Fruit fly (Drosophila melanogaster) whole organism, embryonic: ENCODE data around the gene CG17230.

Source experiments
- Bteb2 ChIP-seq: fragments of 200-800 bp; sonication (Bioruptor generic); optimal IDR thresholded peaks from 2 replicates; lab custom pipeline; 2016; ENCODE audit warnings: missing biosample characterization, missing genetic modification characterization
- CG10321 ChIP-seq: fragments of 200-800 bp; sonication (Bioruptor generic); IDR thresholded peaks from 2 replicates; pipeline ENCODE4 v1.3.6; 2022; ENCODE audit warnings: missing biosample characterization, missing genetic modification characterization
- CG10654 ChIP-seq: fragments of 200-800 bp; sonication (Bioruptor generic); optimal IDR thresholded peaks from 2 replicates; lab custom pipeline; 2016; ENCODE audit warnings: missing biosample characterization, missing genetic modification characterization
- CG11560 ChIP-seq: fragments of 200-800 bp; sonication (Bioruptor generic); IDR thresholded peaks from 3 replicates; pipeline ENCODE4 v1.3.6; 2022; ENCODE audit warnings: missing biosample characterization, missing genetic modification characterization
- CG15269 ChIP-seq: fragments of 200-800 bp; sonication (Bioruptor generic); optimal IDR thresholded peaks from 2 replicates; lab custom pipeline; 2018; ENCODE audit warnings: missing biosample characterization, mild to moderate bottlenecking, missing genetic modification characterization, moderate library complexity
- CG1603 ChIP-seq: fragments of 200-800 bp; sonication (Bioruptor generic); optimal IDR thresholded peaks from 2 replicates; lab custom pipeline; 2019; ENCODE audit warnings: missing biosample characterization, mild to moderate bottlenecking, missing genetic modification characterization, moderate library complexity
- CG1647 ChIP-seq: fragments of 200-800 bp; sonication (Bioruptor generic); optimal IDR thresholded peaks from 3 replicates; lab custom pipeline; 2016; ENCODE audit warnings: missing biosample characterization, missing genetic modification characterization
- CG16815 ChIP-seq: fragments of 200-800 bp; sonication (Bioruptor generic); optimal IDR thresholded peaks from 3 replicates; lab custom pipeline; 2017; ENCODE audit warnings: missing biosample characterization, mild to moderate bottlenecking, missing genetic modification characterization
- CG16863 ChIP-seq: fragments of 200-800 bp; sonication (Bioruptor generic); optimal IDR thresholded peaks from 3 replicates; lab custom pipeline; 2016; ENCODE audit warnings: missing biosample characterization, missing genetic modification characterization
- CG17186 ChIP-seq: fragments of 200-800 bp; sonication (Bioruptor generic); optimal IDR thresholded peaks from 3 replicates; lab custom pipeline; 2017; ENCODE audit warnings: missing biosample characterization, missing genetic modification reagents, missing genetic modification characterization
- CG4328 ChIP-seq: fragments of 200-800 bp; sonication (Bioruptor generic); optimal IDR thresholded peaks from 3 replicates; lab custom pipeline; 2017; ENCODE audit warnings: missing biosample characterization, missing genetic modification reagents, missing genetic modification characterization
- CG6854 ChIP-seq: fragments of 200-800 bp; sonication (Bioruptor generic); optimal IDR thresholded peaks from 3 replicates; lab custom pipeline; 2017; ENCODE audit warnings: missing biosample characterization, mild to moderate bottlenecking, missing genetic modification characterization
- CG7556 ChIP-seq: fragments of 200-800 bp; sonication (Bioruptor generic); optimal IDR thresholded peaks from 2 replicates; lab custom pipeline; 2017; ENCODE audit warnings: missing biosample characterization, mild to moderate bottlenecking, missing genetic modification characterization
- CG7745 ChIP-seq: fragments of 200-800 bp; sonication (Bioruptor generic); optimal IDR thresholded peaks from 2 replicates; lab custom pipeline; 2018; ENCODE audit warnings: missing biosample characterization, mild to moderate bottlenecking, missing genetic modification characterization, moderate library complexity
- CG7786 ChIP-seq: fragments of 200-800 bp; sonication (Bioruptor generic); optimal IDR thresholded peaks from 2 replicates; lab custom pipeline; 2016; ENCODE audit warnings: missing biosample characterization, missing genetic modification characterization
- CG8089 ChIP-seq: fragments of 200-800 bp; sonication (Bioruptor generic); optimal IDR thresholded peaks from 3 replicates; lab custom pipeline; 2016; ENCODE audit warnings: missing biosample characterization, missing genetic modification characterization
- CG8281 ChIP-seq: fragments of 200-800 bp; sonication (Bioruptor generic); optimal IDR thresholded peaks from 2 replicates; lab custom pipeline; 2018; ENCODE audit warnings: missing biosample characterization, mild to moderate bottlenecking, missing genetic modification characterization, moderate library complexity
- CG8924 ChIP-seq: fragments of 200-800 bp; optimal IDR thresholded peaks from 3 replicates; lab custom pipeline; 2019; ENCODE audit warnings: missing biosample characterization, mild to moderate bottlenecking, missing genetic modification characterization, moderate library complexity
- Dip3 ChIP-seq: fragments of 200-800 bp; sonication (Bioruptor generic); optimal IDR thresholded peaks from 3 replicates; lab custom pipeline; 2016; ENCODE audit warnings: missing biosample characterization, missing genetic modification characterization
- HLH54F ChIP-seq: fragments of 200-800 bp; sonication (Bioruptor generic); optimal IDR thresholded peaks from 3 replicates; lab custom pipeline; 2016; ENCODE audit warnings: missing biosample characterization, missing genetic modification characterization
- HLHmδ ChIP-seq: fragments of 200-800 bp; sonication (Bioruptor generic); optimal IDR thresholded peaks from 2 replicates; lab custom pipeline; 2018; ENCODE audit warnings: missing biosample characterization, mild to moderate bottlenecking, missing genetic modification characterization, moderate library complexity
- HmgD ChIP-seq: fragments of 200-800 bp; sonication (Bioruptor generic); optimal IDR thresholded peaks from 3 replicates; lab custom pipeline; 2016; ENCODE audit warnings: missing biosample characterization, missing genetic modification characterization
- Hmx ChIP-seq: fragments of 200-800 bp; sonication (Bioruptor generic); optimal IDR thresholded peaks from 2 replicates; lab custom pipeline; 2016; ENCODE audit warnings: missing biosample characterization, missing genetic modification characterization
- Mrtf ChIP-seq: fragments of 200-800 bp; sonication (Bioruptor generic); IDR thresholded peaks from 3 replicates; pipeline ENCODE4 v1.3.6; 2022; ENCODE audit warnings: missing biosample characterization, missing genetic modification characterization
- NC2α ChIP-seq: fragments of 200-800 bp; sonication (Bioruptor generic); optimal IDR thresholded peaks from 2 replicates; lab custom pipeline; 2016; ENCODE audit warnings: missing biosample characterization, missing genetic modification characterization
- Sry-β ChIP-seq: fragments of 200-800 bp; sonication (Bioruptor generic); optimal IDR thresholded peaks from 2 replicates; lab custom pipeline; 2018; ENCODE audit warnings: missing biosample characterization, mild to moderate bottlenecking, missing genetic modification characterization, moderate library complexity
- Vsx1 ChIP-seq: fragments of 200-800 bp; sonication (Bioruptor generic); optimal IDR thresholded peaks from 2 replicates; lab custom pipeline; 2017; ENCODE audit warnings: missing biosample characterization, mild to moderate bottlenecking, missing genetic modification characterization, missing genetic modification reagents
- YL-1 ChIP-seq: fragments of 200-800 bp; sonication (Bioruptor generic); optimal IDR thresholded peaks from 3 replicates; lab custom pipeline; 2017; ENCODE audit warnings: missing biosample characterization, mild to moderate bottlenecking, missing genetic modification characterization
- abd-A ChIP-seq: fragments of 200-800 bp; sonication (Bioruptor generic); optimal IDR thresholded peaks from 3 replicates; lab custom pipeline; 2019; ENCODE audit warnings: missing biosample characterization, mild to moderate bottlenecking, missing genetic modification characterization, moderate library complexity
- ap ChIP-seq: fragments of 200-800 bp; sonication (Bioruptor generic); IDR thresholded peaks from 2 replicates; pipeline ENCODE4 v1.3.6; 2022; ENCODE audit warnings: missing biosample characterization, missing genetic modification characterization
- bcd ChIP-seq: fragments of 200-800 bp; sonication (Bioruptor generic); optimal IDR thresholded peaks from 2 replicates; lab custom pipeline; 2017; ENCODE audit warnings: missing biosample characterization, mild to moderate bottlenecking, missing genetic modification characterization
- chinmo ChIP-seq: fragments of 200-800 bp; sonication (Bioruptor generic); IDR thresholded peaks from 4 replicates; pipeline ENCODE4 v1.3.6; 2022; ENCODE audit warnings: missing biosample characterization, missing genetic modification characterization; ENCODE audit not compliant: partially characterized antibody
- chm ChIP-seq: fragments of 200-800 bp; sonication (Bioruptor generic); IDR thresholded peaks from 2 replicates; pipeline ENCODE4 v1.3.6; 2022; ENCODE audit warnings: missing biosample characterization, missing genetic modification characterization
- corto ChIP-seq: fragments of 200-800 bp; sonication (Bioruptor generic); optimal IDR thresholded peaks from 2 replicates; lab custom pipeline; 2016; ENCODE audit warnings: missing biosample characterization, mild to moderate bottlenecking, missing genetic modification characterization, moderate library complexity
- da ChIP-seq: fragments of 200-800 bp; sonication (Bioruptor generic); optimal IDR thresholded peaks from 2 replicates; lab custom pipeline; 2016; ENCODE audit warnings: missing biosample characterization, missing genetic modification characterization
- eyg ChIP-seq: fragments of 200-800 bp; sonication (Bioruptor generic); optimal IDR thresholded peaks from 3 replicates; lab custom pipeline; 2016; ENCODE audit warnings: missing biosample characterization, missing genetic modification characterization
- kah ChIP-seq: fragments of 200-800 bp; sonication (Bioruptor generic); optimal IDR thresholded peaks from 2 replicates; lab custom pipeline; 2018; ENCODE audit warnings: missing biosample characterization, mild to moderate bottlenecking, missing genetic modification characterization
- kay ChIP-seq: fragments of 200-800 bp; sonication (Bioruptor generic); optimal IDR thresholded peaks from 2 replicates; lab custom pipeline; 2016; ENCODE audit warnings: missing biosample characterization, missing genetic modification characterization
- lov ChIP-seq, 2 experiments: fragments of 200-800 bp in 1 of 2; fragments of >200 bp in 1 of 2; sonication (Bioruptor generic) in 1 of 2; IDR thresholded peaks in 1 of 2; optimal IDR thresholded peaks in 1 of 2; 2 replicates in 1 of 2; 3 replicates in 1 of 2; pipeline versions ENCODE4 v1.3.6 to Lab custom; 2017 to 2022; ENCODE audit warnings: missing biosample characterization in 1 of 2, missing genetic modification characterization in 1 of 2
- onecut ChIP-seq: fragments of 200-800 bp; sonication (Bioruptor generic); IDR thresholded peaks from 2 replicates; pipeline ENCODE4 v1.3.6; 2022; ENCODE audit warnings: missing biosample characterization, missing genetic modification characterization
- pho ChIP-seq: fragments of 200-800 bp; sonication (Bioruptor generic); optimal IDR thresholded peaks from 2 replicates; lab custom pipeline; 2016; ENCODE audit warnings: missing biosample characterization, missing genetic modification characterization
- psq ChIP-seq: fragments of 200-800 bp; sonication (Bioruptor generic); optimal IDR thresholded peaks from 2 replicates; lab custom pipeline; 2017; ENCODE audit warnings: missing biosample characterization, missing genetic modification characterization
- row ChIP-seq: fragments of 200-800 bp; sonication (Bioruptor generic); IDR thresholded peaks from 3 replicates; pipeline ENCODE4 v1.3.6; 2022; ENCODE audit warnings: missing biosample characterization, missing genetic modification characterization
- sim ChIP-seq: fragments of 200-800 bp; sonication (Bioruptor generic); IDR thresholded peaks from 2 replicates; pipeline ENCODE4 v1.3.6; 2022; ENCODE audit warnings: missing biosample characterization, missing genetic modification characterization
- tin ChIP-seq: fragments of 200-800 bp; sonication (Bioruptor generic); optimal IDR thresholded peaks from 3 replicates; lab custom pipeline; 2016; ENCODE audit warnings: missing biosample characterization, missing genetic modification characterization
- usp ChIP-seq: fragments of >200 bp; optimal IDR thresholded peaks from 2 replicates; lab custom pipeline; 2017; ENCODE audit warnings: missing biosample characterization, missing genetic modification characterization
- vnd ChIP-seq: fragments of 200-800 bp; sonication (Bioruptor generic); IDR thresholded peaks from 3 replicates; pipeline ENCODE4 v1.3.6; 2022; ENCODE audit warnings: missing biosample characterization, missing genetic modification characterization; ENCODE audit not compliant: partially characterized antibody
- vvl ChIP-seq: fragments of 200-800 bp; sonication (Bioruptor generic); IDR thresholded peaks from 2 replicates; pipeline ENCODE4 v1.3.6; 2022; ENCODE audit warnings: missing biosample characterization, missing genetic modification characterization
- z ChIP-seq: fragments of 200-800 bp; sonication (Bioruptor generic); IDR thresholded peaks from 3 replicates; pipeline ENCODE4 v1.3.6; 2022; ENCODE audit warnings: missing biosample characterization, missing genetic modification characterization
- zf30C ChIP-seq: fragments of 200-800 bp; sonication (Bioruptor generic); optimal IDR thresholded peaks from 3 replicates; lab custom pipeline; 2018; ENCODE audit warnings: missing biosample characterization, mild to moderate bottlenecking, missing genetic modification characterization

Gene CG17230

DNA sequence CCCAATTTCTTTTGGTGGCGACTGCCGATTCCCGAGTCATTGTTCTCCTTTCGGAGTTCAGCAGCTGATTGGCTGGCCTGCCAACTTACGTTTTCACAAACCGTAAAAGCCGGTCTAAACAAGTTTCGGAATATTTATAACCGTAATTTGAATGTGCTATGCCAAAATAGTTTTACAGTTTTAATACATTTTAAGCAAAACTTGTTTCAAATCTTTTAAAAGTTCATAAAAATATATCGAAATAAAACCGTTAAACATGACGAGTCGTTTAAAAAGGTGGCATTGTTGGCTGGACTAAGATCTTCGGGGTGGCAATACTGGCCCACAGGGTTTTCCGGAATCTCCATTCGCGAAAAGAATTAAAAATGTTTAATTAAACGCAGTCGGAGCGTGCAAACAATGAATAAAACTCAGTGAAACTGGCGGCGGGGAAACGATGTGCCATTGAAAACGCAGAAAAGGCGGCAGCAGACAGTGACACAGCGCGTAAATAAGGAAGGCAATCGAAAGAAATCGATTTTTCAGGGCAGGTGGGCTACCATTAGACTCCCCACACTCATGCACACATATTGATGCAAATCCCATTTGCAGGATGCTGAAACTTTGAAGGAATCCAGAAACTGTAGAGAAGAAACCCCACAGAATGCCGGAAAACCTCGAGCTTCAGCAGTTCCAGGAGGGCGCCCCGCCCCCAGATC lies 1.9 kb upstream of the CG17230 start, which contains the start of the genes Exd2 and CG5281 (continued):
- TF ChIP-seq abd-A (tag; lab: Kevin White, UChicago) (no peak), CG11560 (tag; lab: Robert Waterston, UW) (no peak), chm (GFP tag; lab: Robert Waterston, UW) (no peak), HLHmδ (GFP tag; lab: Kevin White, UChicago) (no peak), corto (GFP tag; lab: Kevin White, UChicago) (no peak), da (peak; percentile 29), CG16863 (peak; percentile 53), HmgD (GFP tag; lab: Kevin White, UChicago) (no peak), Hmx (GFP tag; lab: Kevin White, UChicago) (no peak), HLH54F (peak; percentile 55), bcd (GFP tag; lab: Kevin White, UChicago) (peak; percentile 39), CG15269 (tag; lab: Kevin White, UChicago) (peak; percentile 67), CG1647 (peak; percentile 46), CG10654 (peak; percentile 50), psq (GFP tag; lab: Kevin White, UChicago) (no peak), CG8089 (GFP tag; lab: Kevin White, UChicago) (peak; percentile 35), onecut (GFP tag; lab: Robert Waterston, UW) (peak; percentile 97), tin (GFP tag; lab: Kevin White, UChicago) (peak; percentile 59), kay (GFP tag; lab: Kevin White, UChicago) (peak; percentile 46), ap (no peak), NC2α (GFP tag; lab: Kevin White, UChicago) (no peak), YL-1 (GFP tag; lab: Kevin White, UChicago) (peak; percentile 57), Dip3 (GFP tag; lab: Kevin White, UChicago) (peak; percentile 50), Mrtf (GFP tag; lab: Robert Waterston, UW) (no peak), CG8924 (peak; percentile 38), CG6854 (GFP tag; lab: Kevin White, UChicago) (no peak), vvl (GFP tag; lab: Robert Waterston, UW) (no peak; the same call in 1 of the 2 replicates), Bteb2 (GFP tag; lab: Kevin White, UChicago) (peak; percentile 46), CG7745 (no peak), CG4328 (GFP tag; lab: Kevin White, UChicago) (peak; percentile 53), CG10321 (GFP tag; lab: Robert Waterston, UW) (no peak), Vsx1 (GFP tag; lab: Kevin White, UChicago) (no peak), row (GFP tag; lab: Robert Waterston, UW) (peak; percentile 38; the same call in 2 of the 3 replicates), usp (no peak), CG7556 (peak; percentile 43), kah (no peak), eyg (GFP tag; lab: Kevin White, UChicago) (peak; percentile 14), Sry-β (GFP tag; lab: Kevin White, UChicago) (no peak), vnd (GFP tag; lab: Robert Waterston, UW) (no peak), CG16815 (GFP tag; lab: Kevin White, UChicago) (no peak), CG8281 (no peak), CG7786 (peak; percentile 0), chinmo (GFP tag; lab: Robert Waterston, UW) (no peak), CG1603 (peak; percentile 68), CG17186 (GFP tag; lab: Kevin White, UChicago) (no peak), pho (peak; percentile 50), zf30C (GFP tag; lab: Kevin White, UChicago) (no peak), z (GFP tag; lab: Robert Waterston, UW) (no peak), lov (optimal IDR thresholded peaks at IDR 0.05; lab: Kevin White, UChicago) (no peak), lov (GFP tag; IDR thresholded peaks at IDR 0.05; lab: Robert Waterston, UW) (no peak), sim (GFP tag; lab: Robert Waterston, UW) (no peak)
